Worm (Caenorhabditis elegans) whole organism, young adult: ENCODE data around the gene C08E8.1.

ENCODE experiments used
- attf-6 ChIP-seq: fragments of 200-800 bp; sonication (Bioruptor generic); IDR thresholded peaks from 2 replicates; pipeline ENCODE4 v1.3.6; 2022; ENCODE audit warnings: missing genetic modification reagents, missing genetic modification characterization, missing compliant biosample characterization
- ets-4 ChIP-seq: fragments of 200-800 bp; sonication (Bioruptor generic); optimal IDR thresholded peaks from 2 replicates; lab custom pipeline; 2018; ENCODE audit warnings: mild to moderate bottlenecking, missing genetic modification characterization, missing compliant biosample characterization
- fkh-3 ChIP-seq: sonication (generic microtip); optimal IDR thresholded peaks from 2 replicates; lab custom pipeline; 2016; ENCODE audit warnings: mild to moderate bottlenecking, missing genetic modification characterization, missing compliant biosample characterization
- hmg-1.2 ChIP-seq: fragments of 200-800 bp; sonication (Bioruptor generic); IDR thresholded peaks from 2 replicates; pipeline ENCODE4 v1.3.6; 2022; ENCODE audit warnings: missing genetic modification reagents, missing genetic modification characterization, missing compliant biosample characterization
- hrde-1 ChIP-seq: sonication (generic microtip); optimal IDR thresholded peaks from 2 replicates; lab custom pipeline; 2016; ENCODE audit warnings: missing genetic modification characterization, mild to moderate bottlenecking, missing compliant biosample characterization, moderate library complexity, missing genotype, missing genetic modification reagents, borderline replicate concordance
- let-526 ChIP-seq: fragments of 200-800 bp; sonication (Bioruptor generic); IDR thresholded peaks from 2 replicates; pipeline ENCODE4 v1.3.6; 2022; ENCODE audit warnings: missing genetic modification reagents, missing genetic modification characterization, missing compliant biosample characterization
- lin-54 ChIP-seq: fragments of 200-800 bp; sonication (Bioruptor generic); optimal IDR thresholded peaks from 2 replicates; lab custom pipeline; 2018; ENCODE audit warnings: mild to moderate bottlenecking, missing genetic modification characterization, missing compliant biosample characterization
- nfya-1 ChIP-seq: sonication (generic microtip); optimal IDR thresholded peaks from 2 replicates; lab custom pipeline; 2017; ENCODE audit warnings: antibody characterized with exemption, missing compliant biosample characterization, missing genetic modification characterization, borderline replicate concordance; ENCODE audit not compliant: insufficient read depth
- pha-4 ChIP-seq: fragments of 150-350 bp; sonication (generic microtip); optimal IDR thresholded peaks from 2 replicates; lab custom pipeline; 2014; ENCODE audit warnings: missing biosample characterization, missing genetic modification reagents, missing genetic modification characterization
- repo-1 ChIP-seq: sonication (generic microtip); optimal IDR thresholded peaks from 2 replicates; lab custom pipeline; 2017; ENCODE audit warnings: mild to moderate bottlenecking, missing genetic modification characterization, missing compliant biosample characterization
- tbp1 ChIP-seq: fragments of 200-800 bp; sonication (Bioruptor generic); optimal IDR thresholded peaks from 2 replicates; lab custom pipeline; 2018; ENCODE audit warnings: mild to moderate bottlenecking, missing genetic modification characterization, missing compliant biosample characterization
- unc-130 ChIP-seq: sonication (generic microtip); optimal IDR thresholded peaks from 2 replicates; lab custom pipeline; 2016; ENCODE audit warnings: missing genetic modification reagents, missing genetic modification characterization, missing compliant biosample characterization
- unc-62 ChIP-seq: fragments of 150-350 bp; optimal IDR thresholded peaks from 2 replicates; lab custom pipeline; 2014; ENCODE audit warnings: missing biosample characterization, missing genetic modification reagents, missing genetic modification characterization

DNA sequence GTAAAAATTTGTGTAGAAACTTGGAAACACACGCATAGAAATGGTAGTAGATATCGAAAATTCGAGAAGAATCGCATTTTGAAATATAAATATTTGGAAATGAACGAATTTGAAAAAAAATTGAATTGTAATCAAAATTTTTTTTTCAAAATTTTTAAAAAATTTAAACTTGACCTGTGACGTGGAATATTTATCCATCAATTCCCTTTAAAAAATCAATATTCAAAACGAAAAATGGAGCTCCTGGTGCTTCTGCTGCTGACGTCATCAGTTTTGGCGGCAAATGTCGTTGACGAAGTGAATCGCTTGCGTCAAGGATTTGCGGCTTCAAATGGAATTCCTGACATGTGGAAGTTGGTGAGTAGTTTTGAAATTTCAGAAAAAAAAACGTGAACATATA is 26.7 kb upstream of the C08E8.1 start, which contains the start of the genes Y51A2B.4 and Y51A2B.5:
- TF ChIP-seq unc-130 (no peak), let-526 (GFP tag; lab: Robert Waterston, UW) (no peak), unc-62 (GFP tag; lab: Kevin White, UChicago) (no peak), pha-4 (tag; lab: Kevin White, UChicago) (no peak), hmg-1.2 (GFP tag; lab: Robert Waterston, UW) (no peak), hrde-1 (no peak), fkh-3 (tag; lab: Kevin White, UChicago) (no peak), repo-1 (tag; lab: Kevin White, UChicago) (no peak), attf-6 (GFP tag; lab: Robert Waterston, UW) (no peak), tbp1 (GFP tag; lab: Kevin White, UChicago) (no peak), nfya-1 (no peak), lin-54 (no peak), ets-4 (GFP tag; lab: Kevin White, UChicago) (no peak)
